Worm (Caenorhabditis elegans) whole organism, young adult: Measurements from ENCODE around the gene F59A1.13.

Experiments
- B0035.1 ChIP-seq: sonication (generic microtip); optimal IDR thresholded peaks from 2 replicates; lab custom pipeline; 2016; ENCODE audit warnings: missing genetic modification characterization, mild to moderate bottlenecking, missing compliant biosample characterization, missing genotype, missing genetic modification reagents
- B0336.3 ChIP-seq: fragments of 200-800 bp; sonication (Bioruptor generic); IDR thresholded peaks from 2 replicates; pipeline ENCODE4 v1.3.6; 2022; ENCODE audit warnings: missing genetic modification characterization, missing compliant biosample characterization
- C06A6.2 ChIP-seq: fragments of 200-800 bp; sonication (Bioruptor generic); conservative IDR thresholded peaks from 2 replicates; pipeline ENCODE4 v1.3.6; 2022; ENCODE audit warnings: missing genetic modification characterization, missing compliant biosample characterization
- C17E4.6 ChIP-seq: fragments of 200-800 bp; sonication (Bioruptor generic); IDR thresholded peaks from 2 replicates; pipeline ENCODE4 v1.3.6; 2022; ENCODE audit warnings: missing genetic modification reagents, missing genetic modification characterization, missing compliant biosample characterization
- D2030.7 ChIP-seq: fragments of 200-800 bp; sonication (Bioruptor generic); IDR thresholded peaks from 2 replicates; pipeline ENCODE4 v1.3.6; 2022; ENCODE audit warnings: missing genetic modification reagents, missing genetic modification characterization, missing compliant biosample characterization
- F10E7.11 ChIP-seq: sonication (generic microtip); optimal IDR thresholded peaks from 2 replicates; lab custom pipeline; 2017; ENCODE audit warnings: mild to moderate bottlenecking, missing genetic modification characterization, moderate library complexity, missing compliant biosample characterization
- F23B12.7 ChIP-seq: sonication (generic microtip); optimal IDR thresholded peaks from 2 replicates; lab custom pipeline; 2017; ENCODE audit warnings: missing genetic modification characterization, mild to moderate bottlenecking, missing compliant biosample characterization, antibody characterized with exemption, moderate library complexity; ENCODE audit not compliant: insufficient read depth
- F37B4.10 ChIP-seq: fragments of 200-800 bp; sonication (Bioruptor generic); IDR thresholded peaks from 2 replicates; pipeline ENCODE4 v1.3.6; 2022; ENCODE audit warnings: missing genetic modification characterization, missing compliant biosample characterization
- F49E8.2 ChIP-seq: sonication (generic microtip); optimal IDR thresholded peaks from 3 replicates; lab custom pipeline; 2017; ENCODE audit warnings: missing genetic modification characterization, mild to moderate bottlenecking, missing compliant biosample characterization, antibody characterized with exemption, moderate library complexity; ENCODE audit not compliant: insufficient read depth
- F52B5.7 ChIP-seq: sonication (generic microtip); optimal IDR thresholded peaks from 2 replicates; lab custom pipeline; 2016; ENCODE audit warnings: mild to moderate bottlenecking, missing genetic modification characterization, missing compliant biosample characterization
- F57C9.4 ChIP-seq: sonication (generic microtip); optimal IDR thresholded peaks from 2 replicates; lab custom pipeline; 2017; ENCODE audit warnings: mild to moderate bottlenecking, missing genetic modification characterization, missing compliant biosample characterization
- T26A5.8 ChIP-seq: sonication (generic microtip); optimal IDR thresholded peaks from 2 replicates; lab custom pipeline; 2016; ENCODE audit warnings: missing genetic modification characterization, missing compliant biosample characterization
- Y53F4B.3 ChIP-seq: fragments of 200-800 bp; sonication (Bioruptor generic); IDR thresholded peaks from 2 replicates; pipeline ENCODE4 v1.3.6; 2022; ENCODE audit warnings: missing genetic modification reagents, missing genetic modification characterization, missing compliant biosample characterization
- atf-7 ChIP-seq: sonication (generic microtip); optimal IDR thresholded peaks from 2 replicates; lab custom pipeline; 2017; ENCODE audit warnings: mild to moderate bottlenecking, missing genetic modification characterization, missing compliant biosample characterization
- athp-1 ChIP-seq: sonication (generic microtip); optimal IDR thresholded peaks from 2 replicates; lab custom pipeline; 2017; ENCODE audit warnings: mild to moderate bottlenecking, missing genetic modification characterization, missing compliant biosample characterization
- attf-3 ChIP-seq: fragments of 200-800 bp; sonication (Bioruptor generic); conservative IDR thresholded peaks from 2 replicates; pipeline ENCODE4 v1.3.6; 2022; ENCODE audit warnings: missing genetic modification reagents, missing genetic modification characterization, missing compliant biosample characterization
- cebp-2 ChIP-seq: fragments of 200-800 bp; sonication (Bioruptor generic); IDR thresholded peaks from 2 replicates; pipeline ENCODE4 v1.3.6; 2022; ENCODE audit warnings: missing genetic modification characterization, missing compliant biosample characterization
- dox-1 ChIP-seq: fragments of 200-800 bp; sonication (Bioruptor generic); IDR thresholded peaks from 2 replicates; pipeline ENCODE4 v1.3.6; 2022; ENCODE audit warnings: missing genetic modification reagents, missing genetic modification characterization, missing compliant biosample characterization
- egrh-3 ChIP-seq: fragments of 200-800 bp; sonication (Bioruptor generic); IDR thresholded peaks from 2 replicates; pipeline ENCODE4 v1.3.6; 2022; ENCODE audit warnings: missing genetic modification reagents, missing genetic modification characterization, missing compliant biosample characterization
- ekl-4 ChIP-seq: fragments of 200-800 bp; sonication (Bioruptor generic); IDR thresholded peaks from 2 replicates; pipeline ENCODE4 v1.3.6; 2022; ENCODE audit warnings: missing genetic modification reagents, missing genetic modification characterization, missing compliant biosample characterization
- gei-17 ChIP-seq: fragments of 200-800 bp; sonication (Bioruptor generic); optimal IDR thresholded peaks from 2 replicates; lab custom pipeline; 2018; ENCODE audit warnings: mild to moderate bottlenecking, missing genetic modification characterization, missing compliant biosample characterization
- hmg-1.2 ChIP-seq: fragments of 200-800 bp; sonication (Bioruptor generic); IDR thresholded peaks from 2 replicates; pipeline ENCODE4 v1.3.6; 2022; ENCODE audit warnings: missing genetic modification reagents, missing genetic modification characterization, missing compliant biosample characterization
- lag-1 ChIP-seq: fragments of 200-800 bp; sonication (Bioruptor generic); IDR thresholded peaks from 2 replicates; pipeline ENCODE4 v1.3.6; 2022; ENCODE audit warnings: missing genetic modification reagents, missing genetic modification characterization, missing compliant biosample characterization
- lir-1 ChIP-seq: fragments of 200-800 bp; sonication (Bioruptor generic); conservative IDR thresholded peaks from 2 replicates; pipeline ENCODE4 v1.3.6; 2022; ENCODE audit warnings: missing genetic modification reagents, missing genetic modification characterization, missing compliant biosample characterization
- madf-8 ChIP-seq: fragments of 200-800 bp; sonication (Bioruptor generic); conservative IDR thresholded peaks from 2 replicates; pipeline ENCODE4 v1.3.6; 2022; ENCODE audit warnings: missing genetic modification reagents, missing genetic modification characterization, missing compliant biosample characterization
- mel-28 ChIP-seq: sonication (generic microtip); optimal IDR thresholded peaks from 2 replicates; lab custom pipeline; 2016; ENCODE audit warnings: borderline replicate concordance, mild to moderate bottlenecking, missing genetic modification characterization, missing compliant biosample characterization
- pbrm-1 ChIP-seq: fragments of 200-800 bp; sonication (Bioruptor generic); IDR thresholded peaks from 2 replicates; pipeline ENCODE4 v1.3.6; 2022; ENCODE audit warnings: missing genetic modification reagents, missing genetic modification characterization, missing compliant biosample characterization
- repo-1 ChIP-seq: sonication (generic microtip); optimal IDR thresholded peaks from 2 replicates; lab custom pipeline; 2017; ENCODE audit warnings: mild to moderate bottlenecking, missing genetic modification characterization, missing compliant biosample characterization
- rpc-1 ChIP-seq, 2 experiments: fragments of 150-350 bp in 1 of 2; sonication (generic microtip) in 1 of 2; optimal IDR thresholded peaks; 2 replicates each; lab custom pipeline; 2014 to 2018; ENCODE audit warnings: missing biosample characterization in 1 of 2, missing genetic modification characterization in 1 of 2, missing genetic modification reagents in 1 of 2, missing genotype in 1 of 2
- sdz-38 ChIP-seq: sonication (generic microtip); optimal IDR thresholded peaks from 2 replicates; lab custom pipeline; 2016; ENCODE audit warnings: missing genotype, missing genetic modification characterization, missing compliant biosample characterization
- snpc-1.1 ChIP-seq: sonication (generic microtip); optimal IDR thresholded peaks from 2 replicates; lab custom pipeline; 2017; ENCODE audit warnings: missing genetic modification characterization, mild to moderate bottlenecking, missing compliant biosample characterization, antibody characterized with exemption, moderate library complexity, missing genotype, missing genetic modification reagents; ENCODE audit not compliant: insufficient read depth
- somi-1 ChIP-seq: fragments of 200-800 bp; sonication (Bioruptor generic); optimal IDR thresholded peaks from 2 replicates; lab custom pipeline; 2018; ENCODE audit warnings: mild to moderate bottlenecking, missing genetic modification characterization, missing compliant biosample characterization
- tbp1 ChIP-seq: fragments of 200-800 bp; sonication (Bioruptor generic); optimal IDR thresholded peaks from 2 replicates; lab custom pipeline; 2018; ENCODE audit warnings: mild to moderate bottlenecking, missing genetic modification characterization, missing compliant biosample characterization
- zfh-2 ChIP-seq: fragments of 200-800 bp; sonication (Bioruptor generic); conservative IDR thresholded peaks from 2 replicates; pipeline ENCODE4 v1.3.6; 2022; ENCODE audit warnings: missing genetic modification reagents, missing genetic modification characterization, missing compliant biosample characterization
- ztf-25 ChIP-seq: fragments of 200-800 bp; sonication (Bioruptor generic); IDR thresholded peaks from 2 replicates; pipeline ENCODE4 v1.3.6; 2022; ENCODE audit warnings: missing genetic modification reagents, missing genetic modification characterization, missing compliant biosample characterization

Gene F59A1.13

ce11 chrV:17684857-17685256 is 6.0 kb downstream of the F59A1.13 start, which contains the start of the genes F59A1.16 and F59A1.6:
Gene F59A1.16 (minus strand): TSS chrV:17684957.
Gene F59A1.6 (plus strand): TSS chrV:17685141.
- no peak for TF ChIP-seq mel-28 (tag; lab: Kevin White, UChicago)
- no peak for TF ChIP-seq F23B12.7 (tag; lab: Kevin White, UChicago)
- TF ChIP-seq ztf-25, result no peak
- no peak for TF ChIP-seq F37B4.10
- no peak for TF ChIP-seq D2030.7 (GFP tag; lab: Robert Waterston, UW)
- TF ChIP-seq T26A5.8, result no peak
- TF ChIP-seq B0035.1 (tag; lab: Kevin White, UChicago), result no peak
- no peak for TF ChIP-seq dox-1
- TF ChIP-seq somi-1 (GFP tag; lab: Kevin White, UChicago), result no peak
- TF ChIP-seq, all 124 proteins: peak for 0

DNA sequence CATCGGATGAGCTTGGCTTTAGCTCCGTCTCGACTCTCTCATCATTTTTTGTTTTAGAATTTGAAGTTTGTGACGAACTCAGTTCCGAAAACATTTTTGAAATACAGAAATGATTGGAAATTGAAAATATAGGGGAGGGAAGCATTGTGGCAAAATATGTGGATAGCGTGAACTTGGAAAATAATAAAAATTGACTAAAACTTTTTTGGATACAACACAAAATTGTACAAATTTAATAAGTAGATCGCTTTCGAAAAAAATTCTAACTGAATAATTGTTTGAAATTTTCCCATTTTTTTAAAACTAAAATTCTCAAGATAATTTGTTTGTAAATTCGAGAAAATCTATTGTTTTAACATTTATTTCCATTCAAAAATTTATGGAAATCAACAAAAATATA is 7.1 kb downstream of the F59A1.13 start, which contains the start of gene F59A1.15:
TSS of gene F59A1.15 (minus strand) at position 101 of the 400 bp plus-strand sequence.
- TF ChIP-seq pbrm-1 (GFP tag; lab: Robert Waterston, UW) (no peak), F52B5.7 (tag; lab: Kevin White, UChicago) (no peak)

ce11 chrV:17683290-17683689 is 7.5 kb downstream of the F59A1.13 start:
- no peak for TF ChIP-seq sdz-38 (tag; lab: Kevin White, UChicago)
- TF ChIP-seq egrh-3, result peak; percentile 59; the same call in 1 of the 2 replicates
- peak; percentile 74 for TF ChIP-seq zfh-2 (GFP tag; lab: Robert Waterston, UW)
- TF ChIP-seq F37B4.10, result no peak

DNA sequence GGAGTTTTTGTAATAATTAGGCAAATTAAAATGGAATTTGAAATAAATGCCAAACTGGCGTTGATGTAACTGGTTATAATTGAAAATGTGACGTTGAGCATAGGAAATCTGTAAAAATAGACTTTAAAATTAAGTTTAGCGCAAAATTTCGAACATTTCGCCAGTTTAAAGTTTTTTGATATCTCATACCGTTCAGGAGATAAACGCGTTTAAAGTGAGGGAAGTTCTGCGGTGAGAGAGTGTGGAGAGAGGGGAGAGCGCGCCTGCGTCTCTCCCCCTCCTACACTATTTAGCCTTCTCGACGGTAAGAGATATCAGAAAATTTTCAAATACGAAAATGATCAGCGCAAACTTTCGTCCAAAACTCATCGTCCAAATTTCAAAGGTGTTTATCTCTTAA is 14.3 kb downstream of the F59A1.13 start, which contains the start of gene str-92:
TSS of gene str-92 (minus strand) at position 101 of the 400 bp plus-strand sequence.
- TF ChIP-seq C17E4.6 (GFP tag; lab: Robert Waterston, UW) (no peak), B0336.3 (GFP tag; lab: Robert Waterston, UW) (no peak), gei-17 (GFP tag; lab: Kevin White, UChicago) (no peak), lag-1 (GFP tag; lab: Robert Waterston, UW) (no peak), rpc-1 (optimal IDR thresholded peaks at IDR 0.05; lab: Kevin White, UChicago) (no peak), rpc-1 (tag; optimal IDR thresholded peaks at IDR 0.05; lab: Kevin White, UChicago) (no peak), athp-1 (tag; lab: Kevin White, UChicago) (no peak), F57C9.4 (tag; lab: Kevin White, UChicago) (no peak), pbrm-1 (GFP tag; lab: Robert Waterston, UW) (no peak), C06A6.2 (GFP tag; lab: Robert Waterston, UW) (no peak), lir-1 (GFP tag; lab: Robert Waterston, UW) (no peak), tbp1 (GFP tag; lab: Kevin White, UChicago) (no peak), snpc-1.1 (tag; lab: Kevin White, UChicago) (no peak), repo-1 (tag; lab: Kevin White, UChicago) (no peak), ekl-4 (GFP tag; lab: Robert Waterston, UW) (no peak), madf-8 (no peak), atf-7 (tag; lab: Kevin White, UChicago) (no peak), F49E8.2 (tag; lab: Kevin White, UChicago) (no peak)

ce11 chrV:17673343-17673742 is 17.5 kb downstream of the F59A1.13 start, which contains the start of gene str-93:
Gene str-93 (minus strand): TSS chrV:17673443.
- no peak for TF ChIP-seq Y53F4B.3 (GFP tag; lab: Robert Waterston, UW)
- TF ChIP-seq F10E7.11 (tag; lab: Kevin White, UChicago), result no peak
- TF ChIP-seq cebp-2 (GFP tag; lab: Robert Waterston, UW), result no peak
- no peak for TF ChIP-seq attf-3 (GFP tag; lab: Robert Waterston, UW)
- TF ChIP-seq F23B12.7 (tag; lab: Kevin White, UChicago), result no peak
- TF ChIP-seq hmg-1.2, result peak; percentile 57
- TF ChIP-seq, all 124 proteins: peak for 1
